Worm (Caenorhabditis elegans) whole organism, early embryonic: Measurements from ENCODE around the gene Y6E2A.7.
"Not testable (repeated sequence)": the region's sequence is repeated elsewhere in the genome, so short reads cannot be mapped to it uniquely, and the experiment has no call there.

Experiments
- ama-1 ChIP-seq: fragments of 150-350 bp; optimal IDR thresholded peaks from 2 replicates; lab custom pipeline; 2014
- ceh-36 ChIP-seq: sonication (generic microtip); optimal IDR thresholded peaks from 2 replicates; lab custom pipeline; 2016; ENCODE audit warnings: missing genetic modification characterization, inconsistent platforms, missing compliant biosample characterization
- flt-1 ChIP-seq: fragments of 200-800 bp; sonication (Bioruptor generic); IDR thresholded peaks from 2 replicates; pipeline ENCODE4 v1.3.6; 2022; ENCODE audit warnings: missing genetic modification characterization, missing compliant biosample characterization

DNA sequence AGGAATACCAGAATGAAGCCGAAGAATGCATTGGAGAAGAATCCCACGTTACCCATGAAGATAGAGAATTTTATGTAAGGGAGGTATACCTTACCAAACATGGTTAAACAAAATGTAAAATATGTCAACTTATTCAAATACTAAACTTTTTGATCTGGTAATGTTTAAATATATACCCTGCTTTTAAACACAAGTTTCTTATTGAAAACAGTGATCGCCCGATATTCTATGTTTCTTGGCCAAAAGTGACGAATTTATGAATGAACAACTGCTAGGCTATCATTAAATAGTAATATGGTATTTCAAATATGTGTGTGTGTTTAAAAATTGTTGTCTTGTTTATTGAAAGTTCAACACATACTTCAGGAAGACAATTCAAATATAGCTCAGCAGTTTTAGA lies 28.7 kb downstream of the Y6E2A.7 start, which contains the start of gene T23D5.8:
- TF ChIP-seq ama-1 (lab: Kevin White, UChicago); flt-1 (GFP tag; lab: Robert Waterston, UW); ceh-36: not testable (repeated sequence)
